Fruit fly (Drosophila melanogaster): Measurements from ENCODE around the gene IntS12.

IntS12 gene

DNA sequence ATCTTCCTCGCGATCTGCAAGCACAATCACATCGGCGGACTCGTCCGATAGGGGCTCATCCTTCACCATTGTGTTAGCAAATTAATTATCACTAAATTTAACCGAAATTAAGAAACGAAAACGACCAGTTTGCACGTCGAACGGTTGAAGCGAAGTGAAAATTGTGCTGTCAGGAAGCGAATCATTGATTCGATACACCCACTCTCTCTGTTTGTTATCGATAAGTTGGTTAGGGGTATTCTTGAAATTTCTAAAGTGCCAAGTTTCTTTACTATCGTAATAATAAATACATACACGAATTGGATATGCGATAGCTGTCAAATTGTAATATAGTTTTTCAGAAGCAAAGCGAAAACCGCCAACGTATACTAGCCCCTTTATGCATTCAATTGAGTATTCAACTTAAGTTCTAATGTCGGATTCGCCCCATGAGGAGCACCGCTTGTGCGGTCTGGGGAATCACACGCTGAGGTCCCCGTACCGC lies 12.4 kb downstream of the IntS12 start, which contains the start of gene Rb97D (continued):
- peak; percentile 50 for TF ChIP-seq wor (GFP tag; IDR thresholded peaks at IDR 0.05)
- TF ChIP-seq Oaz (GFP tag; IDR thresholded peaks at IDR 0.05) = no peak
- TF ChIP-seq ash1 (GFP tag; optimal IDR thresholded peaks at IDR 0.05) = no peak
- peak; percentile 78 for TF ChIP-seq caup (GFP tag; optimal IDR thresholded peaks at IDR 0.05; ENCODE audit: severe bottlenecking)
- peak; percentile 14; the same call in 1 of the 2 replicates for TF ChIP-seq CG43689 (GFP tag; IDR thresholded peaks at IDR 0.05)
- TF ChIP-seq pum (GFP tag; optimal IDR thresholded peaks at IDR 0.05) = peak; percentile 67
- peak; percentile 24 for TF ChIP-seq ac (GFP tag; optimal IDR thresholded peaks at IDR 0.05)
- peak; percentile 70 for TF ChIP-seq dmrt11E (tag; optimal IDR thresholded peaks at IDR 0.05)
- peak; percentile 19 for TF ChIP-seq CG6654 (GFP tag; optimal IDR thresholded peaks at IDR 0.05)
- TF ChIP-seq eve (GFP tag; optimal IDR thresholded peaks at IDR 0.05) = no peak
- TF ChIP-seq pho (GFP tag; optimal IDR thresholded peaks at IDR 0.05) = peak; percentile 58
- peak; percentile 66 for TF ChIP-seq CG3281 (GFP tag; optimal IDR thresholded peaks at IDR 0.05)
- peak; percentile 64 for TF ChIP-seq CG31224 (GFP tag; IDR thresholded peaks at IDR 0.05)
- no peak for TF ChIP-seq psq (GFP tag; optimal IDR thresholded peaks at IDR 0.05)
- peak; percentile 5 for TF ChIP-seq emc (GFP tag; optimal IDR thresholded peaks at IDR 0.05)
- TF ChIP-seq Hmx (GFP tag; optimal IDR thresholded peaks at IDR 0.05) = peak; percentile 60
- peak; percentile 75 for TF ChIP-seq grau (tag; optimal IDR thresholded peaks at IDR 0.05)
- TF ChIP-seq CG12155 (GFP tag; optimal IDR thresholded peaks at IDR 0.05) = peak; percentile 73
- TF ChIP-seq sens (GFP tag) = peak; percentile 96
- TF ChIP-seq Xrp1 (GFP tag; IDR thresholded peaks at IDR 0.05) = peak; percentile 78
- peak; percentile 63 for TF ChIP-seq CG1602 (GFP tag; optimal IDR thresholded peaks at IDR 0.05)
- TF ChIP-seq CG6272 (GFP tag; IDR thresholded peaks at IDR 0.05) = peak; percentile 70
- TF ChIP-seq Gsc (GFP tag; IDR thresholded peaks at IDR 0.05) = no peak
- no peak for TF ChIP-seq sima (GFP tag; optimal IDR thresholded peaks at IDR 0.05)
- no peak for TF ChIP-seq abd-A (tag; optimal IDR thresholded peaks at IDR 0.05)
- peak; percentile 61 for TF ChIP-seq CG12744 (GFP tag; optimal IDR thresholded peaks at IDR 0.05)
- TF ChIP-seq unpg (GFP tag; optimal IDR thresholded peaks at IDR 0.05) = peak; percentile 74
- TF ChIP-seq CG2129 (GFP tag; IDR thresholded peaks at IDR 0.05; ENCODE audit: partially characterized antibody) = peak; percentile 91
- TF ChIP-seq CG7987 (GFP tag; optimal IDR thresholded peaks at IDR 0.05) = no peak
- peak; percentile 16 for TF ChIP-seq CG2875 (GFP tag; optimal IDR thresholded peaks at IDR 0.05)
- peak; percentile 29 for TF ChIP-seq CG9437 (GFP tag; optimal IDR thresholded peaks at IDR 0.05)
- peak; percentile 74 for TF ChIP-seq CG7786 (GFP tag; optimal IDR thresholded peaks at IDR 0.05)
- TF ChIP-seq eyg (GFP tag; optimal IDR thresholded peaks at IDR 0.05) = no peak
- peak; percentile 14 for TF ChIP-seq tap (tag; optimal IDR thresholded peaks at IDR 0.05)
- peak; percentile 82 for TF ChIP-seq HmgZ (tag; optimal IDR thresholded peaks at IDR 0.05)
- TF ChIP-seq maf-S (GFP tag; optimal IDR thresholded peaks at IDR 0.05) = peak; percentile 48
- no peak for TF ChIP-seq Ravus (GFP tag; IDR thresholded peaks at IDR 0.05)
- no peak for TF ChIP-seq CG7745 (tag; optimal IDR thresholded peaks at IDR 0.05)
- peak; percentile 65 for TF ChIP-seq Hr3 (GFP tag; optimal IDR thresholded peaks at IDR 0.05)
- TF ChIP-seq da (GFP tag; optimal IDR thresholded peaks at IDR 0.05) = no peak
- TF ChIP-seq CG7556 (GFP tag; optimal IDR thresholded peaks at IDR 0.05) = peak; percentile 63
- peak; percentile 20 for TF ChIP-seq cwo (GFP tag; optimal IDR thresholded peaks at IDR 0.05)
- peak; percentile 82 for TF ChIP-seq HLH4C (GFP tag; IDR thresholded peaks at IDR 0.05; ENCODE audit: partially characterized antibody)
- peak; percentile 43 for TF ChIP-seq kay (GFP tag; optimal IDR thresholded peaks at IDR 0.05)
- peak; percentile 28; the same call in 1 of the 3 replicates for TF ChIP-seq croc (GFP tag; conservative IDR thresholded peaks at IDR 0.05)
- TF ChIP-seq CG31441 (GFP tag; IDR thresholded peaks at IDR 0.05) = peak; percentile 72
- peak; percentile 26 for TF ChIP-seq Sin3A (optimal IDR thresholded peaks at IDR 0.05)
- TF ChIP-seq CG13624 (GFP tag; optimal IDR thresholded peaks at IDR 0.05) = peak; percentile 84
- TF ChIP-seq br (optimal IDR thresholded peaks at IDR 0.05) = no peak
- TF ChIP-seq NFAT (GFP tag; IDR thresholded peaks at IDR 0.05) = peak; percentile 81
- no peak for TF ChIP-seq yki (optimal IDR thresholded peaks at IDR 0.05)
- TF ChIP-seq danr (GFP tag; IDR thresholded peaks at IDR 0.05) = no peak
- no peak for TF ChIP-seq D19B (GFP tag; optimal IDR thresholded peaks at IDR 0.05)

Data from whole organism, embryonic.